Worm (Caenorhabditis elegans) whole organism, mixed stage, embryonic: ENCODE results near the gene dmsr-12.
A peak's percentile ranks its signal among the peaks of the same experiment; 100 is the strongest.

Experiments
- M03D4.4 ChIP-seq: sonication (generic microtip); optimal IDR thresholded peaks from 2 replicates; lab custom pipeline; 2017; ENCODE audit warnings: mild to moderate bottlenecking, missing genetic modification characterization, missing compliant biosample characterization
- bed-3 ChIP-seq: fragments of 200-800 bp; sonication (Bioruptor generic); optimal IDR thresholded peaks from 3 replicates; lab custom pipeline; 2018; ENCODE audit warnings: mild to moderate bottlenecking, missing genetic modification characterization, moderate library complexity, missing compliant biosample characterization
- blmp-1 ChIP-seq: fragments of 150-350 bp; optimal IDR thresholded peaks from 2 replicates; lab custom pipeline; 2014; ENCODE audit warnings: missing biosample characterization, missing genetic modification characterization
- ceh-39 ChIP-seq: fragments of 150-350 bp; optimal IDR thresholded peaks from 2 replicates; lab custom pipeline; 2014; ENCODE audit warnings: missing biosample characterization, missing genetic modification characterization
- ceh-43 ChIP-seq: fragments of 200-800 bp; sonication (Bioruptor generic); optimal IDR thresholded peaks from 2 replicates; lab custom pipeline; 2018; ENCODE audit warnings: mild to moderate bottlenecking, missing genetic modification characterization, moderate library complexity, missing compliant biosample characterization
- ceh-83 ChIP-seq: fragments of 200-800 bp; sonication (Bioruptor generic); optimal IDR thresholded peaks from 2 replicates; lab custom pipeline; 2018; ENCODE audit warnings: mild to moderate bottlenecking, missing genetic modification characterization, missing compliant biosample characterization
- ces-1 ChIP-seq: fragments of 150-350 bp; optimal IDR thresholded peaks from 2 replicates; lab custom pipeline; 2014; ENCODE audit warnings: missing biosample characterization, missing genetic modification reagents, missing genetic modification characterization
- cnd-1 ChIP-seq: fragments of 200-800 bp; sonication (Bioruptor generic); optimal IDR thresholded peaks from 2 replicates; lab custom pipeline; 2018; ENCODE audit warnings: mild to moderate bottlenecking, missing genetic modification characterization, missing compliant biosample characterization
- drap-1 ChIP-seq: fragments of 200-800 bp; sonication (Bioruptor generic); optimal IDR thresholded peaks from 3 replicates; lab custom pipeline; 2018; ENCODE audit warnings: mild to moderate bottlenecking, missing genetic modification characterization, missing compliant biosample characterization
- elt-1 ChIP-seq: sonication (generic microtip); optimal IDR thresholded peaks from 2 replicates; lab custom pipeline; 2017; ENCODE audit warnings: missing genetic modification characterization, mild to moderate bottlenecking, missing compliant biosample characterization, antibody characterized with exemption, moderate library complexity, borderline replicate concordance; ENCODE audit not compliant: insufficient read depth
- elt-3 ChIP-seq: fragments of 150-350 bp; optimal IDR thresholded peaks from 2 replicates; lab custom pipeline; 2014; ENCODE audit warnings: missing biosample characterization, missing genetic modification characterization
- flh-1 ChIP-seq: fragments of 200-800 bp; sonication (Bioruptor generic); optimal IDR thresholded peaks from 2 replicates; lab custom pipeline; 2018; ENCODE audit warnings: mild to moderate bottlenecking, missing genetic modification characterization, moderate library complexity, missing compliant biosample characterization
- ham-2 ChIP-seq: fragments of 200-800 bp; sonication (Bioruptor generic); optimal IDR thresholded peaks from 2 replicates; lab custom pipeline; 2018; ENCODE audit warnings: mild to moderate bottlenecking, missing genetic modification characterization, missing compliant biosample characterization
- hlh-1 ChIP-seq: fragments of 150-350 bp; optimal IDR thresholded peaks from 2 replicates; lab custom pipeline; 2014; ENCODE audit warnings: missing biosample characterization, missing genetic modification reagents, missing genetic modification characterization
- lin-13 ChIP-seq: fragments of 150-350 bp; optimal IDR thresholded peaks from 2 replicates; lab custom pipeline; 2014; ENCODE audit warnings: missing biosample characterization, missing genetic modification characterization
- lin-32 ChIP-seq: fragments of 200-800 bp; sonication (Bioruptor generic); optimal IDR thresholded peaks from 2 replicates; lab custom pipeline; 2018; ENCODE audit warnings: mild to moderate bottlenecking, missing genetic modification characterization, missing compliant biosample characterization
- lsy-2 ChIP-seq: fragments of 150-350 bp; optimal IDR thresholded peaks from 2 replicates; lab custom pipeline; 2014; ENCODE audit warnings: missing biosample characterization, missing genetic modification characterization
- mab-5 ChIP-seq: fragments of 150-350 bp; optimal IDR thresholded peaks from 2 replicates; lab custom pipeline; 2014; ENCODE audit warnings: missing biosample characterization, missing genetic modification characterization
- mep-1 ChIP-seq: fragments of 150-350 bp; optimal IDR thresholded peaks from 2 replicates; lab custom pipeline; 2017; ENCODE audit warnings: missing biosample characterization, missing genetic modification reagents, missing genetic modification characterization, inconsistent platforms
- mls-2 ChIP-seq: sonication (generic microtip); optimal IDR thresholded peaks from 2 replicates; lab custom pipeline; 2016; ENCODE audit warnings: mild to moderate bottlenecking, missing genetic modification characterization, moderate library complexity, missing compliant biosample characterization
- nhr-12 ChIP-seq: fragments of 150-350 bp; optimal IDR thresholded peaks from 2 replicates; lab custom pipeline; 2014; ENCODE audit warnings: missing biosample characterization, missing genetic modification characterization
- nhr-2 ChIP-seq: fragments of 150-350 bp; optimal IDR thresholded peaks from 2 replicates; lab custom pipeline; 2014; ENCODE audit warnings: missing biosample characterization, missing genetic modification characterization
- nhr-237 ChIP-seq: fragments of 150-350 bp; optimal IDR thresholded peaks from 2 replicates; lab custom pipeline; 2014; ENCODE audit warnings: missing biosample characterization, missing genetic modification characterization
- nhr-28 ChIP-seq: fragments of 150-350 bp; optimal IDR thresholded peaks from 2 replicates; lab custom pipeline; 2014; ENCODE audit warnings: missing biosample characterization, missing genetic modification characterization
- nhr-76 ChIP-seq: sonication (generic microtip); optimal IDR thresholded peaks from 2 replicates; lab custom pipeline; 2017; ENCODE audit warnings: missing biosample characterization, missing genetic modification characterization
- pha-4 ChIP-seq: fragments of 150-350 bp; optimal IDR thresholded peaks from 2 replicates; lab custom pipeline; 2018; ENCODE audit warnings: missing biosample characterization, missing genetic modification reagents, missing genetic modification characterization
- sem-2 ChIP-seq: fragments of 200-800 bp; sonication (Bioruptor generic); optimal IDR thresholded peaks from 2 replicates; lab custom pipeline; 2018; ENCODE audit warnings: mild to moderate bottlenecking, missing genetic modification characterization, missing compliant biosample characterization
- snpc-4 ChIP-seq: fragments of 150-350 bp; optimal IDR thresholded peaks from 2 replicates; lab custom pipeline; 2014; ENCODE audit warnings: missing biosample characterization, missing genetic modification characterization
- sptf-1 ChIP-seq: sonication (generic microtip); optimal IDR thresholded peaks from 2 replicates; lab custom pipeline; 2017; ENCODE audit warnings: mild to moderate bottlenecking, missing genetic modification characterization, moderate library complexity, missing compliant biosample characterization
- tbx-8 ChIP-seq: fragments of 200-800 bp; sonication (Bioruptor generic); optimal IDR thresholded peaks from 2 replicates; lab custom pipeline; 2018; ENCODE audit warnings: mild to moderate bottlenecking, missing genetic modification characterization, moderate library complexity, missing compliant biosample characterization
- unc-120 ChIP-seq: sonication (generic microtip); optimal IDR thresholded peaks from 2 replicates; lab custom pipeline; 2017; ENCODE audit warnings: missing genetic modification characterization, missing compliant biosample characterization; ENCODE audit not compliant: poor library complexity, severe bottlenecking
- unc-39 ChIP-seq: fragments of 150-350 bp; optimal IDR thresholded peaks from 2 replicates; lab custom pipeline; 2014; ENCODE audit warnings: missing biosample characterization, missing genetic modification characterization
- unc-62 ChIP-seq: fragments of 150-350 bp; optimal IDR thresholded peaks from 2 replicates; lab custom pipeline; 2014; ENCODE audit warnings: missing biosample characterization, missing genetic modification reagents, missing genetic modification characterization
- zip-8 ChIP-seq: fragments of 150-350 bp; optimal IDR thresholded peaks from 2 replicates; lab custom pipeline; 2014; ENCODE audit warnings: missing biosample characterization, missing genetic modification characterization
- ztf-11 ChIP-seq: fragments of 150-350 bp; optimal IDR thresholded peaks from 2 replicates; lab custom pipeline; 2014; ENCODE audit warnings: missing biosample characterization, missing genetic modification characterization

dmsr-12 gene

ce11 chrV:6792973-6793372 is 13.3 kb downstream of the dmsr-12 start:
- TF ChIP-seq sem-2 (GFP tag; lab: Kevin White, UChicago) (no peak), elt-3 (no peak), lsy-2 (tag; lab: Kevin White, UChicago) (no peak), ztf-11 (tag; lab: Kevin White, UChicago) (no peak), sptf-1 (tag; lab: Kevin White, UChicago) (no peak), ceh-43 (no peak), unc-120 (no peak), pha-4 (tag; lab: Kevin White, UChicago) (no peak), blmp-1 (tag; lab: Kevin White, UChicago) (no peak), cnd-1 (tag; lab: Kevin White, UChicago) (no peak), hlh-1 (tag; lab: Kevin White, UChicago) (no peak), zip-8 (tag; lab: Kevin White, UChicago) (no peak), ham-2 (GFP tag; lab: Kevin White, UChicago) (no peak), nhr-76 (tag; lab: Kevin White, UChicago) (no peak)

ce11 chrV:6792565-6792964 is 13.7 kb downstream of the dmsr-12 start, which contains the start of gene gck-2:
Gene gck-2, minus strand, starts transcription at chrV:6792665.
- no peak for TF ChIP-seq unc-120
- no peak for TF ChIP-seq sptf-1 (tag; lab: Kevin White, UChicago)
- no peak for TF ChIP-seq blmp-1 (tag; lab: Kevin White, UChicago)
- TF ChIP-seq ceh-39 (tag; lab: Kevin White, UChicago): no peak
- TF ChIP-seq nhr-2 (tag; lab: Kevin White, UChicago): no peak
- TF ChIP-seq elt-3: no peak
- no peak for TF ChIP-seq bed-3 (GFP tag; lab: Kevin White, UChicago)
- TF ChIP-seq mep-1 (tag; lab: Kevin White, UChicago): no peak
- no peak for TF ChIP-seq tbx-8 (GFP tag; lab: Kevin White, UChicago)
- TF ChIP-seq nhr-237 (tag; lab: Kevin White, UChicago): no peak
- TF ChIP-seq zip-8 (tag; lab: Kevin White, UChicago): no peak
- TF ChIP-seq nhr-12 (tag; lab: Kevin White, UChicago): no peak
- TF ChIP-seq hlh-1 (tag; lab: Kevin White, UChicago): no peak
- no peak for TF ChIP-seq mls-2 (tag; lab: Kevin White, UChicago)
- TF ChIP-seq unc-62 (GFP tag; lab: Kevin White, UChicago): no peak
- no peak for TF ChIP-seq lsy-2 (tag; lab: Kevin White, UChicago)
- no peak for TF ChIP-seq ztf-11 (tag; lab: Kevin White, UChicago)
- no peak for TF ChIP-seq ces-1
- no peak for TF ChIP-seq pha-4 (tag; lab: Kevin White, UChicago)

ce11 chrV:6787906-6788430 is 18.3 kb downstream of the dmsr-12 start, which contains the start of gene ZC404.2:
Gene ZC404.2, plus strand, starts transcription at chrV:6787952.
- no peak for TF ChIP-seq mep-1 (tag; lab: Kevin White, UChicago)
- no peak for TF ChIP-seq sem-2 (GFP tag; lab: Kevin White, UChicago)
- TF ChIP-seq unc-120: no peak
- no peak for TF ChIP-seq lin-13 (tag; lab: Kevin White, UChicago)
- no peak for TF ChIP-seq nhr-237 (tag; lab: Kevin White, UChicago)

- TF ChIP-seq nhr-28 (tag; lab: Kevin White, UChicago) (no peak), ztf-11 (tag; lab: Kevin White, UChicago) (peak; percentile 50), hlh-1 (tag; lab: Kevin White, UChicago) (peak; percentile 26), unc-39 (tag; lab: Kevin White, UChicago) (no peak), zip-8 (tag; lab: Kevin White, UChicago) (no peak), mab-5 (tag; lab: Kevin White, UChicago) (peak; percentile 48), ham-2 (GFP tag; lab: Kevin White, UChicago) (peak; percentile 15), snpc-4 (tag; lab: Kevin White, UChicago) (no peak), ceh-39 (tag; lab: Kevin White, UChicago) (peak; percentile 13), ceh-43 (no peak), drap-1 (no peak), flh-1 (GFP tag; lab: Kevin White, UChicago) (no peak), mep-1 (tag; lab: Kevin White, UChicago) (peak; percentile 69), ceh-83 (no peak), pha-4 (tag; lab: Kevin White, UChicago) (no peak), unc-62 (GFP tag; lab: Kevin White, UChicago) (no peak), sem-2 (GFP tag; lab: Kevin White, UChicago) (no peak), bed-3 (GFP tag; lab: Kevin White, UChicago) (no peak), ces-1 (peak; percentile 79), lin-13 (tag; lab: Kevin White, UChicago) (peak; percentile 44), unc-120 (no peak), tbx-8 (GFP tag; lab: Kevin White, UChicago) (no peak), cnd-1 (tag; lab: Kevin White, UChicago) (no peak), sptf-1 (tag; lab: Kevin White, UChicago) (peak; percentile 69), blmp-1 (tag; lab: Kevin White, UChicago) (peak; percentile 30), nhr-76 (tag; lab: Kevin White, UChicago) (no peak), elt-3 (no peak), M03D4.4 (tag; lab: Kevin White, UChicago) (peak; percentile 49), mls-2 (tag; lab: Kevin White, UChicago) (no peak), lin-32 (GFP tag; lab: Kevin White, UChicago) (no peak), elt-1 (tag; lab: Kevin White, UChicago) (peak; percentile 6), nhr-237 (tag; lab: Kevin White, UChicago) (peak; percentile 47), nhr-2 (tag; lab: Kevin White, UChicago) (peak; percentile 29), lsy-2 (tag; lab: Kevin White, UChicago) (peak; percentile 49), nhr-12 (tag; lab: Kevin White, UChicago) (peak; percentile 38)
These were observed 21.3 kb downstream of the dmsr-12 start, which contains the start of the genes spn-4 and spe-39 for ce11 chrV:6784853-6785492. Gene spn-4, minus strand, starts transcription at chrV:6784903. Gene spe-39, plus strand, starts transcription at chrV:6785451.
